Fruit fly (Drosophila melanogaster): ENCODE results near the gene CG10864.

CG10864 gene

DNA sequence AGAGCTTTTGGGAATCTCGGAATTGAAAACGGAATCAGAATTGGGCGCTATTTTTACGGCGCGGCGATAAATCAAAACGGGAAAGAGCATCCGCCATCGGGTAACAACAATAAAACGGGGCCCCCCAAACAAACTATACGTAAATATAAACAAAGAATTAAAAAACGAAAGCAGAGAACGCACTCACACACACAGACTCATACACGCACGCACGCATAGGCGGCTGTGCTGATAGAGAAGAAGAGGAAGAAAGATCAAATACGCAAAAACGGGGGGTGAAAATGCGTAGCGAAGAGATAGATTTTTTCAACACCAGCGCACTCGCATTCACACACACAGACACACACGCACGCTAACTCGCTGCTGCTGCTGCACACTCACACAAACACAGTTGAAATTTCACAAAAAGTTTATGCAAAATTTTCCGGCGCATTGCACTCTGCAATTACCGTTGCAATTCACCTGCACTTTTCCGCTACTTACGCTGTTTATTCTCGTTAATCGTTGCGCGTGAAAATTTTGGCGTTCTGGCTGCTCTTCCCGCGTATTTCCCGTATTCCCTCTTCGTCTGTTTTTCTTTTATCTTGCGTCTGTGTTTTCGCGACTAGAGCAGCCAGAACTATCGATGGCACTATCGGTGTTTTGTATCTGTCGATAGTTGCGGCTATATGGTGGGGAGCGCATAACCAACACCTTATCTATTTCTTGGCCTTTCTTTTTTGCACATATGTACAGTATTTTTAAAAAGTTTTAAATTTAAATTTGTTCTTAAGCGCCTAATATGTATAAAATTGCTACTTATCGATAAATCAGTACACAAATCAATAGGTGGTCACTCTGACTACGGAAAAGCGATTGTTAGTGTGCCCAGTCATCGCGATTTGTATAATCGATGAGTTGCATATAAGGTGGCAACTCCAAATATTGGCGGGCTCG lies 1.1 kb upstream of the CG10864 start, which contains the start of gene CG31122 (continued):
- TF ChIP-seq pb (GFP tag; optimal IDR thresholded peaks at IDR 0.05) (no peak), ap (GFP tag; IDR thresholded peaks at IDR 0.05) (no peak), CG30403 (GFP tag; optimal IDR thresholded peaks at IDR 0.05) (peak; percentile 70), stc (GFP tag; IDR thresholded peaks at IDR 0.05) (no peak), CG9797 (GFP tag; optimal IDR thresholded peaks at IDR 0.05) (peak; percentile 91), ken (GFP tag; IDR thresholded peaks at IDR 0.05) (no peak), sisA (GFP tag; IDR thresholded peaks at IDR 0.05) (peak; percentile 47; the same call in 1 of the 2 replicates), CG15514 (GFP tag; optimal IDR thresholded peaks at IDR 0.05) (peak; percentile 67), gro (GFP tag; optimal IDR thresholded peaks at IDR 0.05) (peak; percentile 56), Dfd (GFP tag; optimal IDR thresholded peaks at IDR 0.05) (no peak), Awh (GFP tag; IDR thresholded peaks at IDR 0.05) (no peak), ase (GFP tag; IDR thresholded peaks at IDR 0.05) (no peak), CG6689 (GFP tag; IDR thresholded peaks at IDR 0.05) (0 out of 2 replicates have a peak, but pooled peaks have one; percentile 32), eyg (GFP tag; optimal IDR thresholded peaks at IDR 0.05) (no peak), CG11093 (GFP tag; IDR thresholded peaks at IDR 0.05) (no peak), CG6654 (GFP tag; optimal IDR thresholded peaks at IDR 0.05) (no peak), sob (GFP tag; IDR thresholded peaks at IDR 0.05) (peak; percentile 14; the same call in 1 of the 2 replicates), CG3995 (GFP tag; optimal IDR thresholded peaks at IDR 0.05) (peak; percentile 98), D (optimal IDR thresholded peaks at IDR 0.05) (peak; percentile 89), D (GFP tag; optimal IDR thresholded peaks at IDR 0.05) (no peak), CG1233 (GFP tag; optimal IDR thresholded peaks at IDR 0.05) (peak; percentile 18), CG8089 (GFP tag; optimal IDR thresholded peaks at IDR 0.05) (no peak), sqz (GFP tag; optimal IDR thresholded peaks at IDR 0.05) (no peak), wor (GFP tag; IDR thresholded peaks at IDR 0.05) (no peak), Dad (GFP tag; optimal IDR thresholded peaks at IDR 0.05) (peak; percentile 72), CG8944 (GFP tag; optimal IDR thresholded peaks at IDR 0.05) (peak; percentile 45), Optix (GFP tag; IDR thresholded peaks at IDR 0.05) (no peak), tll (GFP tag; optimal IDR thresholded peaks at IDR 0.05) (no peak), Opbp (GFP tag; IDR thresholded peaks at IDR 0.05; ENCODE audit: partially characterized antibody) (peak; percentile 93), CG11696 (GFP tag; IDR thresholded peaks at IDR 0.05) (no peak), MTF-1 (GFP tag; optimal IDR thresholded peaks at IDR 0.05; ENCODE audit: borderline replicate concordance) (no peak), chinmo (GFP tag; IDR thresholded peaks at IDR 0.05; ENCODE audit: partially characterized antibody) (peak; percentile 97), gt (GFP tag; IDR thresholded peaks at IDR 0.05) (no peak), pzg (GFP tag; optimal IDR thresholded peaks at IDR 0.05) (peak; percentile 87), CG4424 (GFP tag; optimal IDR thresholded peaks at IDR 0.05) (peak; percentile 41), br (optimal IDR thresholded peaks at IDR 0.05) (no peak), sug (tag; optimal IDR thresholded peaks at IDR 0.05) (peak; percentile 79), trem (tag; optimal IDR thresholded peaks at IDR 0.05) (peak; percentile 86), CG34224 (GFP tag; IDR thresholded peaks at IDR 0.05; ENCODE audit: partially characterized antibody) (peak; percentile 95), CG10979 (tag; optimal IDR thresholded peaks at IDR 0.05) (no peak), zfh2 (GFP tag; optimal IDR thresholded peaks at IDR 0.05) (peak; percentile 65), CG3163 (GFP tag; optimal IDR thresholded peaks at IDR 0.05) (no peak), sna (GFP tag; IDR thresholded peaks at IDR 0.05; ENCODE audit: partially characterized antibody) (peak; percentile 99), grau (tag; optimal IDR thresholded peaks at IDR 0.05) (no peak), tio (GFP tag; optimal IDR thresholded peaks at IDR 0.05) (no peak), Sin3A (optimal IDR thresholded peaks at IDR 0.05) (peak; percentile 97), Kr (GFP tag; optimal IDR thresholded peaks at IDR 0.05) (no peak), exex (tag; optimal IDR thresholded peaks at IDR 0.05) (peak; percentile 20), tna (GFP tag; IDR thresholded peaks at IDR 0.05; ENCODE audit: partially characterized antibody) (peak; percentile 94), CG12219 (GFP tag; optimal IDR thresholded peaks at IDR 0.05) (no peak)

Measured in whole organism, embryonic.